Fruit fly (Drosophila melanogaster) whole organism, embryonic: Measurements from ENCODE around the gene CG4709.

Experiments
- CG11560 ChIP-seq: fragments of 200-800 bp; sonication (Bioruptor generic); IDR thresholded peaks from 3 replicates; pipeline ENCODE4 v1.3.6; 2022; ENCODE audit warnings: missing biosample characterization, missing genetic modification characterization
- CG12155 ChIP-seq: fragments of 200-800 bp; sonication (Bioruptor generic); optimal IDR thresholded peaks from 3 replicates; lab custom pipeline; 2016; ENCODE audit warnings: missing biosample characterization, missing genetic modification characterization
- CG13424 ChIP-seq: fragments of 200-800 bp; sonication (Bioruptor generic); optimal IDR thresholded peaks from 2 replicates; lab custom pipeline; 2019; ENCODE audit warnings: missing biosample characterization, mild to moderate bottlenecking, missing genetic modification characterization, moderate library complexity
- CG15073 ChIP-seq: fragments of 200-800 bp; sonication (Bioruptor generic); optimal IDR thresholded peaks from 2 replicates; lab custom pipeline; 2016; ENCODE audit warnings: missing biosample characterization, missing genetic modification characterization
- CG15479 ChIP-seq: fragments of 200-800 bp; sonication (Bioruptor generic); optimal IDR thresholded peaks from 3 replicates; lab custom pipeline; 2019; ENCODE audit warnings: missing biosample characterization, mild to moderate bottlenecking, missing genetic modification characterization, moderate library complexity
- CG15601 ChIP-seq: fragments of 200-800 bp; sonication (Bioruptor generic); optimal IDR thresholded peaks from 3 replicates; lab custom pipeline; 2019; ENCODE audit warnings: missing biosample characterization, mild to moderate bottlenecking, missing genetic modification characterization, moderate library complexity
- CG1603 ChIP-seq: fragments of 200-800 bp; sonication (Bioruptor generic); optimal IDR thresholded peaks from 2 replicates; lab custom pipeline; 2019; ENCODE audit warnings: missing biosample characterization, mild to moderate bottlenecking, missing genetic modification characterization, moderate library complexity
- CG18011 ChIP-seq: fragments of 200-800 bp; sonication (Bioruptor generic); optimal IDR thresholded peaks from 2 replicates; lab custom pipeline; 2017; ENCODE audit warnings: missing biosample characterization, missing genetic modification characterization, mild to moderate bottlenecking, moderate library complexity, missing genotype
- CG1832 ChIP-seq: fragments of 200-800 bp; sonication (Bioruptor generic); optimal IDR thresholded peaks from 2 replicates; lab custom pipeline; 2017; ENCODE audit warnings: missing biosample characterization, mild to moderate bottlenecking, missing genetic modification characterization, inconsistent platforms
- CG31388 ChIP-seq: fragments of 200-800 bp; sonication (Bioruptor generic); optimal IDR thresholded peaks from 2 replicates; lab custom pipeline; 2016; ENCODE audit warnings: missing biosample characterization, missing genetic modification characterization
- CG34422 ChIP-seq: fragments of 200-800 bp; sonication (Bioruptor generic); IDR thresholded peaks from 3 replicates; pipeline ENCODE4 v1.3.6; 2022; ENCODE audit warnings: missing biosample characterization, missing genetic modification characterization
- CG3726 ChIP-seq: fragments of 200-800 bp; sonication (Bioruptor generic); IDR thresholded peaks from 3 replicates; pipeline ENCODE4, ENCODE4 v1.3.6; 2022; ENCODE audit warnings: missing biosample characterization, missing genetic modification characterization
- CG4404 ChIP-seq: fragments of 200-800 bp; sonication (Bioruptor generic); IDR thresholded peaks from 2 replicates; pipeline ENCODE4 v1.3.6; 2022; ENCODE audit warnings: missing biosample characterization, missing genetic modification characterization
- CG6175 ChIP-seq: fragments of 200-800 bp; sonication (Bioruptor generic); IDR thresholded peaks from 3 replicates; pipeline ENCODE4 v1.3.6; 2022; ENCODE audit warnings: missing biosample characterization, missing genetic modification characterization
- CG6689 ChIP-seq: fragments of 200-800 bp; sonication (Bioruptor generic); IDR thresholded peaks from 2 replicates; pipeline ENCODE4 v1.3.6; 2022; ENCODE audit warnings: missing biosample characterization, missing genetic modification characterization
- CG7786 ChIP-seq: fragments of 200-800 bp; sonication (Bioruptor generic); optimal IDR thresholded peaks from 2 replicates; lab custom pipeline; 2016; ENCODE audit warnings: missing biosample characterization, missing genetic modification characterization
- CG8281 ChIP-seq: fragments of 200-800 bp; sonication (Bioruptor generic); optimal IDR thresholded peaks from 2 replicates; lab custom pipeline; 2018; ENCODE audit warnings: missing biosample characterization, mild to moderate bottlenecking, missing genetic modification characterization, moderate library complexity
- E2f2 ChIP-seq: fragments of 200-800 bp; sonication (Bioruptor generic); IDR thresholded peaks from 2 replicates; pipeline ENCODE4 v1.3.6; 2022; ENCODE audit warnings: missing biosample characterization, missing genetic modification characterization
- Eip74EF ChIP-seq, 2 experiments: fragments of 200-800 bp in 1 of 2; fragments of >200 bp in 1 of 2; sonication (Bioruptor generic) in 1 of 2; optimal IDR thresholded peaks; 2 replicates each; lab custom pipeline; 2017 to 2019; ENCODE audit warnings: missing biosample characterization in 2 of 2, missing genetic modification characterization in 2 of 2, mild to moderate bottlenecking in 1 of 2, moderate library complexity in 1 of 2
- Fer3 ChIP-seq: fragments of 200-800 bp; sonication (Bioruptor generic); optimal IDR thresholded peaks from 2 replicates; lab custom pipeline; 2018; ENCODE audit warnings: missing biosample characterization, mild to moderate bottlenecking, missing genetic modification characterization, moderate library complexity
- Gsc ChIP-seq: fragments of 200-800 bp; sonication (Bioruptor generic); IDR thresholded peaks from 2 replicates; pipeline ENCODE4 v1.3.6; 2022; ENCODE audit warnings: missing biosample characterization, missing genetic modification characterization
- H15 ChIP-seq: fragments of 200-800 bp; sonication (Bioruptor generic); IDR thresholded peaks from 3 replicates; pipeline ENCODE4 v1.3.6; 2022; ENCODE audit warnings: missing biosample characterization, missing genetic modification characterization
- Hmr ChIP-seq: fragments of 200-800 bp; sonication (Bioruptor generic); optimal IDR thresholded peaks from 3 replicates; lab custom pipeline; 2017; ENCODE audit warnings: mild to moderate bottlenecking, missing biosample characterization, missing genetic modification reagents, missing genetic modification characterization
- Hr51 ChIP-seq, 2 experiments: fragments of 200-800 bp; sonication (Bioruptor generic); optimal IDR thresholded peaks; 2 replicates in 1 of 2; 3 replicates in 1 of 2; lab custom pipeline; 2016 to 2018; ENCODE audit warnings: missing biosample characterization in 2 of 2, missing genetic modification characterization in 2 of 2, mild to moderate bottlenecking in 1 of 2, moderate library complexity in 1 of 2
- Mes4 ChIP-seq: fragments of 200-800 bp; sonication (Bioruptor generic); optimal IDR thresholded peaks from 2 replicates; lab custom pipeline; 2016; ENCODE audit warnings: missing biosample characterization, missing genetic modification characterization
- NFAT ChIP-seq: fragments of 200-800 bp; sonication (Bioruptor generic); IDR thresholded peaks from 2 replicates; pipeline ENCODE4 v1.3.6; 2022; ENCODE audit warnings: missing biosample characterization, missing genetic modification characterization
- Opbp ChIP-seq: fragments of 200-800 bp; sonication (Bioruptor generic); IDR thresholded peaks from 3 replicates; pipeline ENCODE4 v1.3.6; 2022; ENCODE audit warnings: missing biosample characterization, missing genetic modification characterization; ENCODE audit not compliant: partially characterized antibody
- Optix ChIP-seq: fragments of 200-800 bp; sonication (Bioruptor generic); IDR thresholded peaks from 3 replicates; pipeline ENCODE4 v1.3.6; 2022; ENCODE audit warnings: missing biosample characterization, missing genetic modification characterization
- Sry-β ChIP-seq: fragments of 200-800 bp; sonication (Bioruptor generic); optimal IDR thresholded peaks from 2 replicates; lab custom pipeline; 2018; ENCODE audit warnings: missing biosample characterization, mild to moderate bottlenecking, missing genetic modification characterization, moderate library complexity
- bbx ChIP-seq: fragments of 200-800 bp; sonication (Bioruptor generic); IDR thresholded peaks from 2 replicates; pipeline ENCODE4 v1.3.6; 2022; ENCODE audit warnings: missing biosample characterization, missing genetic modification characterization; ENCODE audit not compliant: partially characterized antibody
- chm ChIP-seq: fragments of 200-800 bp; sonication (Bioruptor generic); IDR thresholded peaks from 2 replicates; pipeline ENCODE4 v1.3.6; 2022; ENCODE audit warnings: missing biosample characterization, missing genetic modification characterization
- dmrt99B ChIP-seq: fragments of 200-800 bp; sonication (Bioruptor generic); optimal IDR thresholded peaks from 2 replicates; lab custom pipeline; 2018; ENCODE audit warnings: missing biosample characterization, mild to moderate bottlenecking, missing genetic modification characterization, moderate library complexity
- emc ChIP-seq: fragments of 200-800 bp; sonication (Bioruptor generic); optimal IDR thresholded peaks from 2 replicates; lab custom pipeline; 2016; ENCODE audit warnings: missing biosample characterization, missing genetic modification characterization
- en ChIP-seq: fragments of 200-800 bp; sonication (Bioruptor generic); optimal IDR thresholded peaks from 2 replicates; lab custom pipeline; 2016; ENCODE audit warnings: missing biosample characterization, missing genetic modification characterization
- gsb-n ChIP-seq: fragments of 200-800 bp; sonication (Bioruptor generic); optimal IDR thresholded peaks from 3 replicates; lab custom pipeline; 2018; ENCODE audit warnings: missing biosample characterization, mild to moderate bottlenecking, missing genetic modification characterization
- jigr1 ChIP-seq: fragments of 200-800 bp; sonication (Bioruptor generic); IDR thresholded peaks from 3 replicates; pipeline ENCODE4 v1.3.6; 2022; ENCODE audit warnings: missing biosample characterization, missing genetic modification characterization
- luna ChIP-seq: fragments of 200-800 bp; sonication (Bioruptor generic); optimal IDR thresholded peaks from 2 replicates; lab custom pipeline; 2016; ENCODE audit warnings: missing biosample characterization, missing genetic modification characterization
- mld ChIP-seq: fragments of 200-800 bp; sonication (Bioruptor generic); IDR thresholded peaks from 3 replicates; pipeline ENCODE4 v1.3.6; 2022; ENCODE audit warnings: missing biosample characterization, missing genetic modification characterization; ENCODE audit not compliant: partially characterized antibody
- peb ChIP-seq: fragments of 200-800 bp; sonication (Bioruptor generic); IDR thresholded peaks from 2 replicates; pipeline ENCODE4 v1.3.6; 2022; ENCODE audit warnings: missing biosample characterization, missing genetic modification characterization
- row ChIP-seq: fragments of 200-800 bp; sonication (Bioruptor generic); IDR thresholded peaks from 3 replicates; pipeline ENCODE4 v1.3.6; 2022; ENCODE audit warnings: missing biosample characterization, missing genetic modification characterization
- schlank ChIP-seq: fragments of 200-800 bp; sonication (Bioruptor generic); optimal IDR thresholded peaks from 2 replicates; lab custom pipeline; 2018; ENCODE audit warnings: missing biosample characterization, mild to moderate bottlenecking, missing genetic modification characterization
- scrt ChIP-seq: fragments of 200-800 bp; sonication (Bioruptor generic); optimal IDR thresholded peaks from 2 replicates; lab custom pipeline; 2018; ENCODE audit warnings: missing biosample characterization, mild to moderate bottlenecking, missing genetic modification characterization, moderate library complexity
- sna ChIP-seq: fragments of 200-800 bp; sonication (Bioruptor generic); IDR thresholded peaks from 2 replicates; pipeline ENCODE4 v1.3.6; 2022; ENCODE audit warnings: missing biosample characterization, missing genetic modification characterization; ENCODE audit not compliant: partially characterized antibody
- sob ChIP-seq: fragments of 200-800 bp; sonication (Bioruptor generic); IDR thresholded peaks from 2 replicates; pipeline ENCODE4 v1.3.6; 2022; ENCODE audit warnings: missing biosample characterization, missing genetic modification characterization
- sqz ChIP-seq: fragments of 200-800 bp; sonication (Bioruptor generic); optimal IDR thresholded peaks from 3 replicates; lab custom pipeline; 2018; ENCODE audit warnings: missing biosample characterization, mild to moderate bottlenecking, missing genetic modification characterization
- stc ChIP-seq: fragments of 200-800 bp; sonication (Bioruptor generic); IDR thresholded peaks from 2 replicates; pipeline ENCODE4 v1.3.6; 2022; ENCODE audit warnings: missing biosample characterization, missing genetic modification characterization
- vvl ChIP-seq: fragments of 200-800 bp; sonication (Bioruptor generic); IDR thresholded peaks from 2 replicates; pipeline ENCODE4 v1.3.6; 2022; ENCODE audit warnings: missing biosample characterization, missing genetic modification characterization
- wek ChIP-seq: fragments of 200-800 bp; sonication (Bioruptor generic); optimal IDR thresholded peaks from 3 replicates; lab custom pipeline; 2018; ENCODE audit warnings: missing biosample characterization, mild to moderate bottlenecking, missing genetic modification characterization, moderate library complexity
- yki ChIP-seq: fragments of >200 bp; optimal IDR thresholded peaks from 3 replicates; lab custom pipeline; 2018
- zfh2 ChIP-seq: fragments of 200-800 bp; sonication (Bioruptor generic); optimal IDR thresholded peaks from 2 replicates; lab custom pipeline; 2016; ENCODE audit warnings: missing biosample characterization, missing genetic modification characterization

The CG4709 gene

dm6 chr2L:10003593-10003992 lies 49.5 kb downstream of the CG4709 start, which contains the start of gene Ndf (continued):
- TF ChIP-seq CG1832 (GFP tag; lab: Kevin White, UChicago) (no peak), sqz (GFP tag; lab: Kevin White, UChicago) (peak; percentile 32), luna (GFP tag; lab: Kevin White, UChicago) (no peak), H15 (GFP tag; lab: Robert Waterston, UW) (peak; percentile 67; the same call in 1 of the 3 replicates), bbx (GFP tag; lab: Robert Waterston, UW) (peak; percentile 87), dmrt99B (tag; lab: Kevin White, UChicago) (peak; percentile 43), row (GFP tag; lab: Robert Waterston, UW) (peak; percentile 85), CG4404 (GFP tag; lab: Robert Waterston, UW) (0 out of 2 replicates have a peak, but pooled peaks have one; percentile 29), CG31388 (GFP tag; lab: Kevin White, UChicago) (no peak), peb (GFP tag; lab: Robert Waterston, UW) (no peak), zfh2 (GFP tag; lab: Kevin White, UChicago) (peak; percentile 69), mld (GFP tag; lab: Robert Waterston, UW) (peak; percentile 63; the same call in 1 of the 3 replicates), Sry-β (GFP tag; lab: Kevin White, UChicago) (peak; percentile 18), wek (GFP tag; lab: Kevin White, UChicago) (peak; percentile 41), chm (GFP tag; lab: Robert Waterston, UW) (peak; percentile 87), CG12155 (GFP tag; lab: Kevin White, UChicago) (peak; percentile 66), CG11560 (tag; lab: Robert Waterston, UW) (no peak), Mes4 (peak; percentile 24), CG1603 (tag; lab: Kevin White, UChicago) (peak; percentile 84), gsb-n (peak; percentile 71), CG15479 (GFP tag; lab: Kevin White, UChicago) (no peak), Fer3 (tag; lab: Kevin White, UChicago) (peak; percentile 34), CG15073 (GFP tag; lab: Kevin White, UChicago) (no peak), sna (peak; percentile 65), scrt (peak; percentile 26), schlank (peak; percentile 18), CG6175 (GFP tag; lab: Robert Waterston, UW) (peak; percentile 36; the same call in 1 of the 3 replicates), Gsc (no peak), CG18011 (GFP tag; lab: Kevin White, UChicago) (no peak), CG13424 (tag; lab: Kevin White, UChicago) (peak; percentile 63), vvl (GFP tag; lab: Robert Waterston, UW) (peak; percentile 82), Optix (GFP tag; lab: Robert Waterston, UW) (0 out of 3 replicates have a peak, but pooled peaks have one; percentile 12), sob (GFP tag; lab: Robert Waterston, UW) (peak; percentile 76), NFAT (GFP tag; lab: Robert Waterston, UW) (peak; percentile 79; the same call in 1 of the 2 replicates), Hmr (GFP tag; lab: Kevin White, UChicago) (peak; percentile 77), CG7786 (GFP tag; lab: Kevin White, UChicago) (peak; percentile 59), emc (GFP tag; lab: Kevin White, UChicago) (no peak), CG34422 (GFP tag; lab: Robert Waterston, UW) (peak; percentile 78), CG8281 (tag; lab: Kevin White, UChicago) (no peak), Eip74EF (GFP tag; optimal IDR thresholded peaks at IDR 0.05; lab: Kevin White, UChicago) (no peak), yki (lab: Kevin White, UChicago) (no peak), CG15601 (tag; lab: Kevin White, UChicago) (peak; percentile 33), Opbp (GFP tag; lab: Robert Waterston, UW) (peak; percentile 78; the same call in 2 of the 3 replicates), Hr51 (GFP tag; optimal IDR thresholded peaks at IDR 0.05; lab: Kevin White, UChicago) (peak; percentile 43 to 62), CG3726 (GFP tag; lab: Robert Waterston, UW) (0 out of 3 replicates have a peak, but pooled peaks have one; percentile 40), CG6689 (peak; percentile 63), E2f2 (peak; percentile 66), jigr1 (GFP tag; lab: Robert Waterston, UW) (peak; percentile 53; the same call in 1 of the 3 replicates), en (GFP tag; lab: Kevin White, UChicago) (no peak), stc (peak; percentile 39; the same call in 1 of the 2 replicates)
